Fruit fly (Drosophila melanogaster) whole organism, embryonic: ENCODE results near the gene pkaap.

Experiments used
- Asciz ChIP-seq: fragments of 200-800 bp; sonication (Bioruptor generic); optimal IDR thresholded peaks from 2 replicates; lab custom pipeline; 2017; ENCODE audit warnings: missing biosample characterization, mild to moderate bottlenecking, missing genetic modification characterization, missing genetic modification reagents
- CG10543 ChIP-seq: fragments of 200-800 bp; sonication (Bioruptor generic); optimal IDR thresholded peaks from 3 replicates; lab custom pipeline; 2017; ENCODE audit warnings: missing biosample characterization, mild to moderate bottlenecking, missing genetic modification characterization, moderate library complexity
- CG10654 ChIP-seq: fragments of 200-800 bp; sonication (Bioruptor generic); optimal IDR thresholded peaks from 2 replicates; lab custom pipeline; 2016; ENCODE audit warnings: missing biosample characterization, missing genetic modification characterization
- CG11696 ChIP-seq: fragments of 200-800 bp; sonication (Bioruptor generic); IDR thresholded peaks from 2 replicates; pipeline ENCODE4 v1.3.6; 2022; ENCODE audit warnings: missing biosample characterization, missing genetic modification characterization
- CG12236 ChIP-seq: fragments of 200-800 bp; sonication (Bioruptor generic); optimal IDR thresholded peaks from 2 replicates; lab custom pipeline; 2016; ENCODE audit warnings: missing biosample characterization, missing genetic modification characterization
- CG12391 ChIP-seq: fragments of 200-800 bp; sonication (Bioruptor generic); optimal IDR thresholded peaks from 3 replicates; lab custom pipeline; 2018; ENCODE audit warnings: missing biosample characterization, mild to moderate bottlenecking, missing genetic modification characterization, moderate library complexity
- CG13894 ChIP-seq: fragments of 200-800 bp; sonication (Bioruptor generic); optimal IDR thresholded peaks from 3 replicates; lab custom pipeline; 2018; ENCODE audit warnings: missing biosample characterization, mild to moderate bottlenecking, missing genetic modification characterization, moderate library complexity
- CG14667 ChIP-seq: fragments of 200-800 bp; sonication (Bioruptor generic); IDR thresholded peaks from 2 replicates; pipeline ENCODE4 v1.3.6; 2022; ENCODE audit warnings: missing biosample characterization, missing genetic modification characterization
- CG17568 ChIP-seq: fragments of 200-800 bp; sonication (Bioruptor generic); optimal IDR thresholded peaks from 2 replicates; lab custom pipeline; 2018; ENCODE audit warnings: missing biosample characterization, mild to moderate bottlenecking, missing genetic modification characterization, moderate library complexity
- CG17912 ChIP-seq: fragments of 200-800 bp; sonication (Bioruptor generic); optimal IDR thresholded peaks from 2 replicates; lab custom pipeline; 2018; ENCODE audit warnings: missing biosample characterization, mild to moderate bottlenecking, missing genetic modification characterization
- CG18011 ChIP-seq: fragments of 200-800 bp; sonication (Bioruptor generic); optimal IDR thresholded peaks from 2 replicates; lab custom pipeline; 2017; ENCODE audit warnings: missing biosample characterization, missing genetic modification characterization, mild to moderate bottlenecking, moderate library complexity, missing genotype
- CG5180 ChIP-seq: fragments of 200-800 bp; sonication (Bioruptor generic); optimal IDR thresholded peaks from 3 replicates; lab custom pipeline; 2017; ENCODE audit warnings: missing biosample characterization, missing genetic modification characterization, mild to moderate bottlenecking, moderate library complexity, missing genetic modification reagents
- CG6254 ChIP-seq: fragments of 200-800 bp; sonication (Bioruptor generic); optimal IDR thresholded peaks from 3 replicates; lab custom pipeline; 2017; ENCODE audit warnings: mild to moderate bottlenecking, missing biosample characterization, missing genetic modification reagents, missing genetic modification characterization
- CG7987 ChIP-seq: fragments of 200-800 bp; sonication (Bioruptor generic); optimal IDR thresholded peaks from 2 replicates; lab custom pipeline; 2018; ENCODE audit warnings: missing biosample characterization, mild to moderate bottlenecking, missing genetic modification characterization, moderate library complexity
- CG8924 ChIP-seq: fragments of 200-800 bp; optimal IDR thresholded peaks from 3 replicates; lab custom pipeline; 2019; ENCODE audit warnings: missing biosample characterization, mild to moderate bottlenecking, missing genetic modification characterization, moderate library complexity
- CTCF ChIP-seq: fragments of 200-800 bp; sonication (Bioruptor generic); optimal IDR thresholded peaks from 2 replicates; lab custom pipeline; 2017; ENCODE audit warnings: missing biosample characterization, mild to moderate bottlenecking, missing genetic modification characterization, moderate library complexity
- Chrac-16 ChIP-seq: fragments of 200-800 bp; sonication (Bioruptor generic); optimal IDR thresholded peaks from 3 replicates; lab custom pipeline; 2016; ENCODE audit warnings: missing biosample characterization, missing genetic modification characterization
- CkIIα-i1 ChIP-seq: fragments of 200-800 bp; sonication (Bioruptor generic); IDR thresholded peaks from 2 replicates; pipeline ENCODE4 v1.3.6; 2022; ENCODE audit warnings: missing biosample characterization, missing genetic modification characterization
- CrebB ChIP-seq: fragments of 200-800 bp; sonication (Bioruptor generic); optimal IDR thresholded peaks from 3 replicates; lab custom pipeline; 2018; ENCODE audit warnings: missing biosample characterization, mild to moderate bottlenecking, missing genetic modification characterization
- Deaf1 ChIP-seq: fragments of 200-800 bp; optimal IDR thresholded peaks from 3 replicates; lab custom pipeline; 2019; ENCODE audit warnings: missing biosample characterization, mild to moderate bottlenecking, missing genetic modification characterization, moderate library complexity
- Fer1 ChIP-seq: fragments of 200-800 bp; sonication (Bioruptor generic); optimal IDR thresholded peaks from 2 replicates; lab custom pipeline; 2017; ENCODE audit warnings: missing biosample characterization, mild to moderate bottlenecking, missing genetic modification characterization
- HLHmδ ChIP-seq: fragments of 200-800 bp; sonication (Bioruptor generic); optimal IDR thresholded peaks from 2 replicates; lab custom pipeline; 2018; ENCODE audit warnings: missing biosample characterization, mild to moderate bottlenecking, missing genetic modification characterization, moderate library complexity
- Hr39 ChIP-seq: fragments of >200 bp; optimal IDR thresholded peaks from 2 replicates; lab custom pipeline; 2017
- MESR4 ChIP-seq: fragments of 200-800 bp; sonication (Bioruptor generic); optimal IDR thresholded peaks from 2 replicates; lab custom pipeline; 2018; ENCODE audit warnings: missing biosample characterization, mild to moderate bottlenecking, missing genetic modification characterization, moderate library complexity
- Mad ChIP-seq: fragments of 200-800 bp; sonication (Bioruptor generic); optimal IDR thresholded peaks from 2 replicates; lab custom pipeline; 2016; ENCODE audit warnings: missing biosample characterization, missing genetic modification characterization
- Six4 ChIP-seq: fragments of 200-800 bp; sonication (Bioruptor generic); optimal IDR thresholded peaks from 2 replicates; lab custom pipeline; 2016; ENCODE audit warnings: missing biosample characterization, missing genetic modification characterization
- Sry-δ ChIP-seq: fragments of 200-800 bp; sonication (Bioruptor generic); optimal IDR thresholded peaks from 2 replicates; lab custom pipeline; 2016; ENCODE audit warnings: missing biosample characterization, missing genetic modification characterization
- TFAM ChIP-seq: fragments of 200-800 bp; sonication (Bioruptor generic); optimal IDR thresholded peaks from 2 replicates; lab custom pipeline; 2017; ENCODE audit warnings: missing biosample characterization, missing genetic modification characterization, inconsistent platforms
- Trl ChIP-seq, 3 experiments: fragments of >200 bp in 2 of 3; fragments of 200-800 bp in 1 of 3; sonication (Bioruptor generic) in 1 of 3; optimal IDR thresholded peaks; 2 replicates in 1 of 3; 3 replicates in 2 of 3; lab custom pipeline; 2016 to 2017; ENCODE audit warnings: missing biosample characterization in 1 of 3, missing genetic modification characterization in 1 of 3
- abd-A ChIP-seq: fragments of 200-800 bp; sonication (Bioruptor generic); optimal IDR thresholded peaks from 3 replicates; lab custom pipeline; 2019; ENCODE audit warnings: missing biosample characterization, mild to moderate bottlenecking, missing genetic modification characterization, moderate library complexity
- ash1 ChIP-seq: fragments of 200-800 bp; sonication (Bioruptor generic); optimal IDR thresholded peaks from 2 replicates; lab custom pipeline; 2018; ENCODE audit warnings: missing biosample characterization, mild to moderate bottlenecking, missing genetic modification characterization
- bigmax ChIP-seq: fragments of 200-800 bp; sonication (Bioruptor generic); optimal IDR thresholded peaks from 2 replicates; lab custom pipeline; 2018; ENCODE audit warnings: missing biosample characterization, mild to moderate bottlenecking, missing genetic modification characterization
- cg ChIP-seq: fragments of 200-800 bp; sonication (Bioruptor generic); optimal IDR thresholded peaks from 3 replicates; lab custom pipeline; 2019; ENCODE audit warnings: missing biosample characterization, mild to moderate bottlenecking, missing genetic modification characterization, moderate library complexity
- chn ChIP-seq: fragments of 200-800 bp; sonication (Bioruptor generic); optimal IDR thresholded peaks from 2 replicates; lab custom pipeline; 2016; ENCODE audit warnings: missing biosample characterization, missing genetic modification characterization
- da ChIP-seq: fragments of 200-800 bp; sonication (Bioruptor generic); optimal IDR thresholded peaks from 2 replicates; lab custom pipeline; 2016; ENCODE audit warnings: missing biosample characterization, missing genetic modification characterization
- danr ChIP-seq: fragments of 200-800 bp; sonication (Bioruptor generic); IDR thresholded peaks from 2 replicates; pipeline ENCODE4 v1.3.6; 2022; ENCODE audit warnings: missing biosample characterization, missing genetic modification characterization
- dm ChIP-seq: fragments of 200-800 bp; sonication (Bioruptor generic); optimal IDR thresholded peaks from 3 replicates; lab custom pipeline; 2016; ENCODE audit warnings: missing biosample characterization, missing genetic modification characterization
- gro ChIP-seq: fragments of 200-800 bp; sonication (Bioruptor generic); optimal IDR thresholded peaks from 2 replicates; lab custom pipeline; 2016; ENCODE audit warnings: missing biosample characterization, missing genetic modification characterization
- klu ChIP-seq: fragments of 200-800 bp; sonication (Bioruptor generic); IDR thresholded peaks from 2 replicates; pipeline ENCODE4 v1.3.6; 2022; ENCODE audit warnings: missing biosample characterization, missing genetic modification characterization
- kni ChIP-seq: fragments of 200-800 bp; sonication (Bioruptor generic); optimal IDR thresholded peaks from 3 replicates; lab custom pipeline; 2017; ENCODE audit warnings: mild to moderate bottlenecking, missing biosample characterization, missing genetic modification reagents, missing genetic modification characterization
- luna ChIP-seq: fragments of 200-800 bp; sonication (Bioruptor generic); optimal IDR thresholded peaks from 2 replicates; lab custom pipeline; 2016; ENCODE audit warnings: missing biosample characterization, missing genetic modification characterization
- mam ChIP-seq: fragments of 200-800 bp; sonication (Bioruptor generic); optimal IDR thresholded peaks from 3 replicates; lab custom pipeline; 2016; ENCODE audit warnings: missing biosample characterization, missing genetic modification characterization
- mirr ChIP-seq: fragments of 200-800 bp; sonication (Bioruptor generic); optimal IDR thresholded peaks from 3 replicates; lab custom pipeline; 2018; ENCODE audit warnings: missing biosample characterization, mild to moderate bottlenecking, missing genetic modification characterization
- nom ChIP-seq: fragments of 200-800 bp; sonication (Bioruptor generic); optimal IDR thresholded peaks from 2 replicates; lab custom pipeline; 2017; ENCODE audit warnings: missing biosample characterization, missing genetic modification characterization, mild to moderate bottlenecking, moderate library complexity, missing genetic modification reagents
- pita ChIP-seq: fragments of 200-800 bp; sonication (Bioruptor generic); optimal IDR thresholded peaks from 2 replicates; lab custom pipeline; 2017; ENCODE audit warnings: missing biosample characterization, mild to moderate bottlenecking, missing genetic modification characterization
- row ChIP-seq: fragments of 200-800 bp; sonication (Bioruptor generic); IDR thresholded peaks from 3 replicates; pipeline ENCODE4 v1.3.6; 2022; ENCODE audit warnings: missing biosample characterization, missing genetic modification characterization
- salm ChIP-seq: fragments of 200-800 bp; sonication (Bioruptor generic); optimal IDR thresholded peaks from 2 replicates; lab custom pipeline; 2018; ENCODE audit warnings: missing biosample characterization, mild to moderate bottlenecking, missing genetic modification characterization
- sd ChIP-seq: fragments of 200-800 bp; sonication (Bioruptor generic); optimal IDR thresholded peaks from 3 replicates; lab custom pipeline; 2018; ENCODE audit warnings: missing biosample characterization, mild to moderate bottlenecking, missing genetic modification characterization, moderate library complexity
- sima ChIP-seq: fragments of 200-800 bp; sonication (Bioruptor generic); optimal IDR thresholded peaks from 2 replicates; lab custom pipeline; 2016; ENCODE audit warnings: missing biosample characterization, missing genetic modification characterization
- sqz ChIP-seq: fragments of 200-800 bp; sonication (Bioruptor generic); optimal IDR thresholded peaks from 3 replicates; lab custom pipeline; 2018; ENCODE audit warnings: missing biosample characterization, mild to moderate bottlenecking, missing genetic modification characterization
- sug ChIP-seq: fragments of 200-800 bp; optimal IDR thresholded peaks from 2 replicates; lab custom pipeline; 2019; ENCODE audit warnings: missing biosample characterization, mild to moderate bottlenecking, missing genetic modification characterization, moderate library complexity
- ttk ChIP-seq: fragments of 200-800 bp; sonication (Bioruptor generic); IDR thresholded peaks from 2 replicates; pipeline ENCODE4 v2.1.2; 2022; ENCODE audit warnings: missing biosample characterization, missing genetic modification characterization

The pkaap gene

dm6 chr2L:16271486-16271806 lies 16.6 kb upstream of the pkaap start:
- TF ChIP-seq da (GFP tag; lab: Kevin White, UChicago) (peak; percentile 55), CG14667 (GFP tag; lab: Robert Waterston, UW) (no peak), CTCF (GFP tag; lab: Kevin White, UChicago) (peak; percentile 5), gro (GFP tag; lab: Kevin White, UChicago) (peak; percentile 21), sug (tag; lab: Kevin White, UChicago) (peak; percentile 71), CG7987 (GFP tag; lab: Kevin White, UChicago) (peak; percentile 81), nom (GFP tag; lab: Kevin White, UChicago) (peak; percentile 41), CkIIα-i1 (GFP tag; lab: Robert Waterston, UW) (no peak), Fer1 (GFP tag; lab: Kevin White, UChicago) (peak; percentile 33), row (no peak), CG17568 (no peak), mam (no peak), Chrac-16 (GFP tag; lab: Kevin White, UChicago) (no peak), mirr (GFP tag; lab: Kevin White, UChicago) (peak; percentile 88), klu (GFP tag; lab: Robert Waterston, UW) (no peak), Hr39 (lab: Kevin White, UChicago) (no peak), ash1 (peak; percentile 43), kni (GFP tag; lab: Kevin White, UChicago) (peak; percentile 48), CG6254 (GFP tag; lab: Kevin White, UChicago) (no peak), CG8924 (no peak), Six4 (GFP tag; lab: Kevin White, UChicago) (no peak), luna (GFP tag; lab: Kevin White, UChicago) (peak; percentile 13), danr (GFP tag; lab: Robert Waterston, UW) (no peak), HLHmδ (GFP tag; lab: Kevin White, UChicago) (peak; percentile 86), sima (GFP tag; lab: Kevin White, UChicago) (no peak), sd (tag; lab: Kevin White, UChicago) (peak; percentile 88), CG17912 (GFP tag; lab: Kevin White, UChicago) (peak; percentile 6), sqz (peak; percentile 48), MESR4 (GFP tag; lab: Kevin White, UChicago) (no peak), TFAM (GFP tag; lab: Kevin White, UChicago) (no peak), abd-A (tag; lab: Kevin White, UChicago) (peak; percentile 77), Deaf1 (tag; lab: Kevin White, UChicago) (peak; percentile 4), CG11696 (no peak), CG12391 (tag; lab: Kevin White, UChicago) (no peak), Trl (optimal IDR thresholded peaks at IDR 0.05; lab: Kevin White, UChicago) (peak; percentile 66 to 89), Trl (GFP tag; optimal IDR thresholded peaks at IDR 0.05; lab: Kevin White, UChicago) (no peak), CG10543 (peak; percentile 71), Asciz (no peak), bigmax (peak; percentile 17), CG12236 (GFP tag; lab: Kevin White, UChicago) (no peak), ttk (no peak), salm (no peak), Mad (GFP tag; lab: Kevin White, UChicago) (no peak), chn (peak; percentile 62), Sry-δ (GFP tag; lab: Kevin White, UChicago) (no peak), CG5180 (peak; percentile 1), pita (GFP tag; lab: Kevin White, UChicago) (no peak), CG18011 (no peak), cg (GFP tag; lab: Kevin White, UChicago) (peak; percentile 98), CG10654 (GFP tag; lab: Kevin White, UChicago) (no peak), dm (GFP tag; lab: Kevin White, UChicago) (peak; percentile 62), CrebB (peak; percentile 16), CG13894 (tag; lab: Kevin White, UChicago) (peak; percentile 55)
